Worm (Caenorhabditis elegans): ENCODE measurements around the gene acly-1.
A peak's percentile ranks its signal among the peaks of the same experiment; 100 is the strongest.

acly-1 gene

DNA sequence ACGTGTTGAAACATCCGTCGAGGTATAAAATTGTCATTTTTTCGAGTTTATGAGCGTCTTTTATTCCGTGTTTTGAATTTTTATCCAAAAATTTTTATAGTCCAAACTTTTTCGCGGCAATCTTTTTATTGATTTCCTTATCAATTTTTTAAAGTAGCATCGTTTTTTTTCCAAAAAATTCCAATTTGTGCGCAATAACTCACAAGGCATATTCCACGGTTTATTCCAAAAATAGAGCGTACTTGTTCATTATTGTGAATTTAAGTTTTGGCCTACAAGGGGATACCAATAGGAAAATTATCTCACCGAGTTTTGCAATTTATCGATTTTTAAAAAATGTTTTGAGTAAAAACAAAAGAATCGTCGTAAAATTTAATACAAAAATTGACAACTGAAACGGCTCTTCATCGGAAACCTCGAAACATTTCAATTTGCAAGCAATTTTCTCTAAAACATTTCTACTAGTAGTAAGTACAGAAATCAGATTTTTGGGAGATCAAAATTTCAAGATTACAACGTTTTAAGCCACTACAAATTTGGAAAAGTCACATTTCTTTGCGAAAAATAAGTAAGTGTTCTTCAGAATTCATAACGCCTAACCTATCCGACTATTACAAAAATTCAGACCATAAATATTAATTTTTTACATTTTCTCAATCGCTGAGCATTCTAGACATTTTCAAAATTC is 35.6 kb upstream of the acly-1 start (continued):
- TF ChIP-seq ctbp-1 (GFP tag; IDR thresholded peaks at IDR 0.05): no peak
- peak; percentile 10; the same call in 1 of the 2 replicates for TF ChIP-seq lin-38 (GFP tag; IDR thresholded peaks at IDR 0.05)
- TF ChIP-seq F44E2.7 (GFP tag; IDR thresholded peaks at IDR 0.05): no peak
- no peak for TF ChIP-seq D1046.2 (GFP tag; IDR thresholded peaks at IDR 0.05)
- TF ChIP-seq lim-7 (GFP tag; IDR thresholded peaks at IDR 0.05): no peak
- TF ChIP-seq F10B5.3 (tag; optimal IDR thresholded peaks at IDR 0.05): no peak
- TF ChIP-seq zip-11 (GFP tag; IDR thresholded peaks at IDR 0.05): no peak
- TF ChIP-seq mdt-29 (GFP tag; IDR thresholded peaks at IDR 0.05): no peak
- TF ChIP-seq gei-8 (GFP tag; optimal IDR thresholded peaks at IDR 0.05): no peak
- TF ChIP-seq Y48G9A.11 (GFP tag; IDR thresholded peaks at IDR 0.05): no peak
- TF ChIP-seq T26A8.4 (GFP tag; IDR thresholded peaks at IDR 0.05): no peak
- no peak for TF ChIP-seq ceh-44 (GFP tag; IDR thresholded peaks at IDR 0.05)
- TF ChIP-seq hlh-11 (tag; optimal IDR thresholded peaks at IDR 0.05): no peak
- TF ChIP-seq cey-2 (tag; optimal IDR thresholded peaks at IDR 0.05; ENCODE audit: borderline replicate concordance, insufficient read depth): no peak
- TF ChIP-seq ZK546.5 (tag; optimal IDR thresholded peaks at IDR 0.05): no peak
- TF ChIP-seq arid-1 (GFP tag; conservative IDR thresholded peaks at IDR 0.05): no peak
- peak; percentile 68 for TF ChIP-seq aha-1 (tag)
- TF ChIP-seq duxl-1 (tag; optimal IDR thresholded peaks at IDR 0.05; ENCODE audit: poor library complexity): peak; percentile 8
- TF ChIP-seq ztf-7 (tag; optimal IDR thresholded peaks at IDR 0.05): no peak
- no peak for TF ChIP-seq mxl-2 (GFP tag; conservative IDR thresholded peaks at IDR 0.05)
- TF ChIP-seq skn-1 (tag; optimal IDR thresholded peaks at IDR 0.05): no peak
- no peak for TF ChIP-seq egl-27 (tag; optimal IDR thresholded peaks at IDR 0.05)
- TF ChIP-seq mes-2 (tag; optimal IDR thresholded peaks at IDR 0.05; ENCODE audit: poor library complexity, severe bottlenecking): no peak
- no peak for TF ChIP-seq attf-4 (tag; optimal IDR thresholded peaks at IDR 0.05)
- TF ChIP-seq nhr-77 (tag; optimal IDR thresholded peaks at IDR 0.05): peak; percentile 61
- no peak for TF ChIP-seq zfp-2 (tag; optimal IDR thresholded peaks at IDR 0.05)
- TF ChIP-seq sdz-12 (GFP tag; optimal IDR thresholded peaks at IDR 0.05): no peak
- no peak for TF ChIP-seq ceh-20 (GFP tag; IDR thresholded peaks at IDR 0.05)
- peak in 1 of 2 experiments; percentile 17 for TF ChIP-seq hif-1 (tag; optimal IDR thresholded peaks at IDR 0.05)
- no peak for TF ChIP-seq zag-1 (tag; optimal IDR thresholded peaks at IDR 0.05)
- TF ChIP-seq ceh-82 (tag; optimal IDR thresholded peaks at IDR 0.05): no peak
- no peak for TF ChIP-seq lin-1 (GFP tag; IDR thresholded peaks at IDR 0.05)
- peak; percentile 0 for TF ChIP-seq mep-1 (tag; optimal IDR thresholded peaks at IDR 0.05)
- TF ChIP-seq unc-62 (GFP tag; optimal IDR thresholded peaks at IDR 0.05 in 1 of 2): peak in 1 of 2 experiments; percentile 89
- no peak for TF ChIP-seq unc-62 (tag; optimal IDR thresholded peaks at IDR 0.05)
- no peak for TF ChIP-seq nhr-41 (GFP tag; IDR thresholded peaks at IDR 0.05)
- TF ChIP-seq mdl-1 (tag; optimal IDR thresholded peaks at IDR 0.05): no peak

DNA sequence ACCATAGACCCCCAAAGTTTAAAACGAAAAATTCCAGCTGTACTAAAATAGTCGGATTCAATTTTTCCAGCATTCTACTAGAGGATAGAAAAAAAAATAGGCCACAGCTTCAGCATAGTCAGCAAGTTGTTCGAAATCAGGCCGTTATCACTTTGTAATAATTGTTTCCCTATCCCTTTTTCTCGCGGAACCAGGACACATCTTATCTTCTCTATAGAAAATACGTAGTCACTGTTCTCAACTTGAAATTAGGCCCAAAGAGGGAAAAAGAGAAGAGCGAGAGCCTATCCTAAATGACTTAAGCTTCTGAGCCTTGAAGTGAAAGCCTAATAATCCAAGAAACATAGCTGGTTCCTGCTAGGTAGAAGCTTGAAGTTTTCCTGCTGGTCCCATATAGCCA is 33.6 kb upstream of the acly-1 start:
- TF ChIP-seq mep-1 (tag; optimal IDR thresholded peaks at IDR 0.05): peak; percentile 62
- no peak for TF ChIP-seq sdz-12 (GFP tag; optimal IDR thresholded peaks at IDR 0.05)
- peak; percentile 64 for TF ChIP-seq duxl-1 (tag; optimal IDR thresholded peaks at IDR 0.05; ENCODE audit: poor library complexity)
- no peak for TF ChIP-seq cey-2 (tag; optimal IDR thresholded peaks at IDR 0.05; ENCODE audit: borderline replicate concordance, insufficient read depth)
- no peak for TF ChIP-seq R02D3.7 (tag; optimal IDR thresholded peaks at IDR 0.05)
- TF ChIP-seq ama-1 (optimal IDR thresholded peaks at IDR 0.05): peak; percentile 80
- no peak for TF ChIP-seq snpc-1.2 (GFP tag; IDR thresholded peaks at IDR 0.05)
- 0 out of 2 replicates have a peak, but pooled peaks have one; percentile 31 for TF ChIP-seq Y75B8A.6 (GFP tag; IDR thresholded peaks at IDR 0.05)
- TF ChIP-seq aha-1 (tag): peak; percentile 45
- peak; percentile 36 for TF ChIP-seq jun-1 (tag; optimal IDR thresholded peaks at IDR 0.05)
- TF ChIP-seq spr-1 (tag; optimal IDR thresholded peaks at IDR 0.05): peak; percentile 0
- no peak for TF ChIP-seq daf-16 (GFP tag; optimal IDR thresholded peaks at IDR 0.05)
- TF ChIP-seq daf-16 (tag; optimal IDR thresholded peaks at IDR 0.05): peak; percentile 3
- TF ChIP-seq D1046.2 (GFP tag; IDR thresholded peaks at IDR 0.05): 0 out of 2 replicates have a peak, but pooled peaks have one; percentile 66
- TF ChIP-seq zip-2 (tag; optimal IDR thresholded peaks at IDR 0.05): peak; percentile 19
- TF ChIP-seq nhr-42 (GFP tag; IDR thresholded peaks at IDR 0.05): peak; percentile 39; the same call in 1 of the 2 replicates
- peak; percentile 33 for TF ChIP-seq dve-1 (tag; optimal IDR thresholded peaks at IDR 0.05; ENCODE audit: insufficient read depth)
- TF ChIP-seq fkh-10 (GFP tag; optimal IDR thresholded peaks at IDR 0.05): no peak
- peak; percentile 23 for TF ChIP-seq hlh-11 (tag; optimal IDR thresholded peaks at IDR 0.05)
- TF ChIP-seq lsy-2 (tag; optimal IDR thresholded peaks at IDR 0.05): peak in 1 of 2 experiments; percentile 22
- no peak for TF ChIP-seq Y105C5A.15 (GFP tag; IDR thresholded peaks at IDR 0.05)

All from whole organism, L4 larva.